Fruit fly (Drosophila melanogaster): ENCODE results near the gene GstT4.
A peak's percentile ranks its signal among the peaks of the same experiment; 100 is the strongest.

The GstT4 gene

dm6 chrX:13411376-13411973 is 6.9 kb downstream of the GstT4 start (continued):
- TF ChIP-seq Sox102F (GFP tag; optimal IDR thresholded peaks at IDR 0.05) (peak; percentile 32), acj6 (GFP tag; optimal IDR thresholded peaks at IDR 0.05) (no peak), fd59A (GFP tag; optimal IDR thresholded peaks at IDR 0.05) (no peak), CG3032 (tag; optimal IDR thresholded peaks at IDR 0.05) (no peak), ss (GFP tag; optimal IDR thresholded peaks at IDR 0.05) (peak; percentile 14 to 23), CG16779 (tag; optimal IDR thresholded peaks at IDR 0.05) (no peak), CG11902 (GFP tag; optimal IDR thresholded peaks at IDR 0.05) (no peak), CG1621 (tag; optimal IDR thresholded peaks at IDR 0.05) (no peak), Eip93F (GFP tag; optimal IDR thresholded peaks at IDR 0.05) (no peak), Gug (GFP tag; IDR thresholded peaks at IDR 0.05) (no peak), CG11294 (GFP tag; IDR thresholded peaks at IDR 0.05) (no peak), pdm3 (GFP tag; optimal IDR thresholded peaks at IDR 0.05) (no peak), Blimp-1 (GFP tag; optimal IDR thresholded peaks at IDR 0.05) (no peak), Lpt (GFP tag; optimal IDR thresholded peaks at IDR 0.05) (no peak), dsx (GFP tag; optimal IDR thresholded peaks at IDR 0.05; ENCODE audit: poor library complexity, severe bottlenecking) (no peak), CG32006 (GFP tag; optimal IDR thresholded peaks at IDR 0.05) (peak; percentile 45), CG11762 (GFP tag; optimal IDR thresholded peaks at IDR 0.05; ENCODE audit: insufficient read depth) (no peak), OdsH (GFP tag; optimal IDR thresholded peaks at IDR 0.05) (no peak), CG6854 (GFP tag; optimal IDR thresholded peaks at IDR 0.05) (peak; percentile 48), CG7368 (GFP tag; optimal IDR thresholded peaks at IDR 0.05) (no peak), vri (GFP tag; optimal IDR thresholded peaks at IDR 0.05) (no peak), CG9139 (GFP tag; optimal IDR thresholded peaks at IDR 0.05) (no peak), eg (GFP tag; IDR thresholded peaks at IDR 0.05) (peak; percentile 9; the same call in 1 of the 3 replicates), CG31627 (GFP tag; optimal IDR thresholded peaks at IDR 0.05) (no peak), Hr38 (GFP tag; optimal IDR thresholded peaks at IDR 0.05) (no peak), topi (GFP tag; optimal IDR thresholded peaks at IDR 0.05) (no peak)

DNA sequence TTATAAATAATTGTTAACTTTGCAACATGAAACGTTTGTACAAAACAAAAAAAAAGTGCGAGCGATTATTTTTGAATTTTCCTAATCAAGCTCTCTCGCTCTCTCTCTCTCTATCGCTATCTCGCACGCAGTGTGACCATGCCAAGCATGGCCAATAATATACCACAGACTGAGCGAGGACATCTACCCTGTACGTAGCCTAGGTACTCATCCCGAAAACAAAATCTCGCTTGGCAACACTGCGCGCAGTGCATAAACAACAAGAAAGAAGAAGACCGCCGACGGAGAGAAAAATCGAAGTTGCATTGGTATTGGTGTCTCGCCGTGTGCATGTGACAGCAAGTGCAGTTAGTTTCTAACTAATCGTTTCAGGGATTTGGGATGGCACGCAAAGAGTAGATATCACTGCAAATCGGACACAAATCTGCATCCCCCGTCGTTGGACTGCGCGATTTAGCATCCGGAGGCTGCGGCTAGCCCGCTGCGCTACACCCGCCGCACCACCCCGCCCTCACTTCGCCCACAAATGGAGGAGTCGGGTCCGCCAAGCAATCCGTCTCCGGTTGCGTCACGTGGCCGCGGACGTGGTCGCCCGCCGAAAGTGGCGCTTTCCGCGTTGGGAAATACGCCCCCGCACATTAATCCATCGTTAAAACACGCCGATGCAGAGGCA is 8.5 kb downstream of the GstT4 start, which contains the start of the genes CG1998 and Set2:
Gene CG1998, minus strand, starts transcription at position 134 of the 673 bp plus-strand sequence.
Gene Set2, plus strand, starts transcription at position 302 of the 673 bp plus-strand sequence.
- TF ChIP-seq CG8319 (GFP tag; optimal IDR thresholded peaks at IDR 0.05) (no peak), CG8119 (GFP tag; IDR thresholded peaks at IDR 0.05) (0 out of 3 replicates have a peak, but pooled peaks have one; percentile 12), Eip78C (GFP tag) (peak; percentile 29), Eip93F (GFP tag; optimal IDR thresholded peaks at IDR 0.05) (no peak), OdsH (GFP tag; optimal IDR thresholded peaks at IDR 0.05) (no peak), fkh (GFP tag; optimal IDR thresholded peaks at IDR 0.05) (no peak), achi (GFP tag; optimal IDR thresholded peaks at IDR 0.05) (no peak), CG6163 (GFP tag; IDR thresholded peaks at IDR 0.05) (no peak), CG8632 (GFP tag; optimal IDR thresholded peaks at IDR 0.05) (no peak), vri (GFP tag; optimal IDR thresholded peaks at IDR 0.05) (no peak), Sox14 (GFP tag; optimal IDR thresholded peaks at IDR 0.05) (no peak), CG1621 (tag; optimal IDR thresholded peaks at IDR 0.05) (peak; percentile 59), acj6 (GFP tag; optimal IDR thresholded peaks at IDR 0.05) (no peak), CG11294 (GFP tag; IDR thresholded peaks at IDR 0.05) (no peak), CG15336 (GFP tag; IDR thresholded peaks at IDR 0.05) (no peak), Ets21C (GFP tag; optimal IDR thresholded peaks at IDR 0.05) (no peak), CG6792 (GFP tag; optimal IDR thresholded peaks at IDR 0.05) (no peak), CG10669 (GFP tag; optimal IDR thresholded peaks at IDR 0.05) (no peak), Met (GFP tag; optimal IDR thresholded peaks at IDR 0.05) (no peak), CG6808 (GFP tag; optimal IDR thresholded peaks at IDR 0.05) (no peak)
